Worm (Caenorhabditis elegans): ENCODE measurements around the gene arrd-1.

DNA sequence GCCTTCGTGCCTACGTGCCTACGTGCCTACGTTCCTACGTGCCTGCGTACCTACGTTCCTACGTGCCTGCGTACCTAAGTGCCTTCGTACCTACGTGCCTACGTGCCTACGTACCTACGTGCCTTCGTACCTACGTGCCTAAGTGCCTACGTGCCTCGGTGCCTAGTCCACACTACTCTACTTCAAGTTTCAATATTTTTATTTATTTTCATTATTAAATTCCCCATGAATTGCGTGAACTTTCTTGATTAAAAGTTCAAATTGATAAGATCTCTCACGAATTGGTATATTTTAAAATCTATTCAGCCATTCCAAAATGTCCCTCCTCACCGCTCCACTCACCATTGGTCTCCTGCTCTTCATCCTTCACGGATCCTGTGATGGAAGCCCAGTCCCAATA lies 46.8 kb downstream of the arrd-1 start, which contains the start of gene Y39F10C.3:
- TF ChIP-seq snpc-4 (tag; optimal IDR thresholded peaks at IDR 0.05) (no peak), nhr-12 (tag; optimal IDR thresholded peaks at IDR 0.05) (no peak), bed-3 (GFP tag; optimal IDR thresholded peaks at IDR 0.05) (no peak)
